Worm (Caenorhabditis elegans) whole organism, mixed stage, embryonic: Measurements from ENCODE around the gene F28F9.2.

Source experiments
- ceh-83 ChIP-seq: fragments of 200-800 bp; sonication (Bioruptor generic); optimal IDR thresholded peaks from 2 replicates; lab custom pipeline; 2018; ENCODE audit warnings: mild to moderate bottlenecking, missing genetic modification characterization, missing compliant biosample characterization
- ces-1 ChIP-seq: fragments of 150-350 bp; optimal IDR thresholded peaks from 2 replicates; lab custom pipeline; 2014; ENCODE audit warnings: missing biosample characterization, missing genetic modification reagents, missing genetic modification characterization
- drap-1 ChIP-seq: fragments of 200-800 bp; sonication (Bioruptor generic); optimal IDR thresholded peaks from 3 replicates; lab custom pipeline; 2018; ENCODE audit warnings: mild to moderate bottlenecking, missing genetic modification characterization, missing compliant biosample characterization
- ham-2 ChIP-seq: fragments of 200-800 bp; sonication (Bioruptor generic); optimal IDR thresholded peaks from 2 replicates; lab custom pipeline; 2018; ENCODE audit warnings: mild to moderate bottlenecking, missing genetic modification characterization, missing compliant biosample characterization
- lin-13 ChIP-seq: fragments of 150-350 bp; optimal IDR thresholded peaks from 2 replicates; lab custom pipeline; 2014; ENCODE audit warnings: missing biosample characterization, missing genetic modification characterization
- lsy-2 ChIP-seq: fragments of 150-350 bp; optimal IDR thresholded peaks from 2 replicates; lab custom pipeline; 2014; ENCODE audit warnings: missing biosample characterization, missing genetic modification characterization
- mls-2 ChIP-seq: sonication (generic microtip); optimal IDR thresholded peaks from 2 replicates; lab custom pipeline; 2016; ENCODE audit warnings: mild to moderate bottlenecking, missing genetic modification characterization, moderate library complexity, missing compliant biosample characterization
- nhr-2 ChIP-seq: fragments of 150-350 bp; optimal IDR thresholded peaks from 2 replicates; lab custom pipeline; 2014; ENCODE audit warnings: missing biosample characterization, missing genetic modification characterization
- nhr-237 ChIP-seq: fragments of 150-350 bp; optimal IDR thresholded peaks from 2 replicates; lab custom pipeline; 2014; ENCODE audit warnings: missing biosample characterization, missing genetic modification characterization
- nhr-28 ChIP-seq: fragments of 150-350 bp; optimal IDR thresholded peaks from 2 replicates; lab custom pipeline; 2014; ENCODE audit warnings: missing biosample characterization, missing genetic modification characterization
- pha-4 ChIP-seq: fragments of 150-350 bp; optimal IDR thresholded peaks from 2 replicates; lab custom pipeline; 2018; ENCODE audit warnings: missing biosample characterization, missing genetic modification reagents, missing genetic modification characterization
- snpc-4 ChIP-seq: fragments of 150-350 bp; optimal IDR thresholded peaks from 2 replicates; lab custom pipeline; 2014; ENCODE audit warnings: missing biosample characterization, missing genetic modification characterization
- unc-39 ChIP-seq: fragments of 150-350 bp; optimal IDR thresholded peaks from 2 replicates; lab custom pipeline; 2014; ENCODE audit warnings: missing biosample characterization, missing genetic modification characterization

- TF ChIP-seq nhr-237 (tag; lab: Kevin White, UChicago), result no peak
- no peak for TF ChIP-seq unc-39
- TF ChIP-seq pha-4, result no peak
- no peak for TF ChIP-seq nhr-28 (tag; lab: Kevin White, UChicago)
- no peak for TF ChIP-seq nhr-2 (tag; lab: Kevin White, UChicago)
- TF ChIP-seq ces-1, result no peak
- TF ChIP-seq lsy-2 (tag; lab: Kevin White, UChicago), result no peak
- TF ChIP-seq lin-13 (tag; lab: Kevin White, UChicago), result no peak
- no peak for TF ChIP-seq ham-2 (GFP tag; lab: Kevin White, UChicago)
- no peak for TF ChIP-seq snpc-4 (tag; lab: Kevin White, UChicago)
- TF ChIP-seq drap-1 (GFP tag; lab: Kevin White, UChicago), result no peak
- no peak for TF ChIP-seq mls-2 (tag; lab: Kevin White, UChicago)
- TF ChIP-seq ceh-83 (GFP tag; lab: Kevin White, UChicago), result no peak
Measured at ce11 chrIV:3875260-3875659, 35.7 kb downstream of the F28F9.2 start.
